Worm (Caenorhabditis elegans): ENCODE measurements around the gene sta-2.

Gene sta-2

DNA sequence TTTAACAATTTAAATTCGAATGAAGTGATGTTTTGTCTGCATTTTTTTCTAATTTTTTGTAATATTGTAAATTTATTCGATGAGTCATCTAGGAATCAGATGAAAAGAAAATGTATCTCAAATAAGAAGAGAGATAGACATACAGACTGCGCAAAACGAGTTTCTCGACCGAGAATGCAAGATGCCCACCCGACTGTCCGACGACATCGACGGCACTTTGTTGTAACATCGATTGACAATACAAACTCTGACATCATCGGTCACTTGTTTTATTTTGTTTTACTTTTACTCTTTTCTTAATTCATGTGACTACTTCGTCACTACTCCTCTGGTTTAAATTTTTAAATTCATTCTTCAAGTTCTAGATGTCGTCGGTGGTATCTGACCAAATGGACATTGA lies at the start of gene sta-2:
Gene sta-2, plus strand, starts transcription at position 349 of the 400 bp plus-strand sequence.
- no peak for TF ChIP-seq unc-62 (GFP tag; optimal IDR thresholded peaks at IDR 0.05)

DNA sequence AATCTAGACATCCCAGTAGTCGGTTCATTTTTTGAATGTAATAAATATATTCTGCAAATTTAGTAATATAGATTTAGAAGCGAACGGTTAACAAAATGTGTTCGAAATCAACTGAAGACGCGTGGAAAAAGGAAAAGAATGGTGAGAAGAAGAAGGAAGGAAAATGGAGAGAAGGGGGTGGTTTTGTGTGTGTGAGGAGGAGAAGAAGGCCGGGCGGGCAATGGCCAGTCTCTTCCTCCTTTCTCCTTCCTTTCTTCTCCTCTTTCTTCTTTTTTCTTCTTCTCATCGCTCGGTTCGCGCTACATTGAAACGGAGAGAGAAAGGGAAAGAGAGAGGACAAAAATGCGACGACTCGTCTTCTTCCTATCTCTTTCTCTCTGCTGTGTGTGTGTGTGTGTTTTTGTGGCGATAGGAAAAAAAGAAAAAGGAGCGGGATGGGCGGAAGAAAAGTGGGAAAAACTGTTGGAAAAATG lies 48.9 kb upstream of the sta-2 start, which contains the start of gene ztf-9:
Gene ztf-9, minus strand, starts transcription at position 51 of the 473 bp plus-strand sequence.
- no peak for TF ChIP-seq unc-62 (GFP tag; optimal IDR thresholded peaks at IDR 0.05)

DNA sequence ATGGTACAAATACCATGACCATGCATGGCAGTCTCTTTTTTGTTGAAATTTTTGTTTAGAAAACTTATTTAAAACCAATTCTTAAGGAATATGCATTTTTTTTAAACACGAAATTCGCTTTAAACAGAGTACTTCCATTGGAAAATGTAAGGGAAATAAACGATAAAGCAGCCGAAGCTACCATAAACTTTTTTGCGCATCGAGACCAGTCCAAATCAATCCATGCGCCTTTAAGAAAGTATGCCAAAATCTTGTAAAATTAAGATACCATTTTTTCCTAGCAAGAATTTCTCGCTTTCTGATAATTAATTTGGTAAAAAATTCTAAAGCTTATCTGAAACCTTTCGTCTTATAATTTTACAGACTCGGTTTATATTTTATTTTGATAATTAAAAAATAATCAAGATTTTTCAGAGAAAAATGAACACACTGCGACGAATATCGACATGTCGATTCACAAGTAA lies 48.3 kb upstream of the sta-2 start, which contains the start of gene ZK287.7:
Gene ZK287.7, plus strand, starts transcription at position 414 of the 464 bp plus-strand sequence.
- TF ChIP-seq unc-62 (GFP tag; optimal IDR thresholded peaks at IDR 0.05), result no peak

- no peak for TF ChIP-seq unc-62 (GFP tag; optimal IDR thresholded peaks at IDR 0.05)
These were observed 44.3 kb upstream of the sta-2 start, which contains the start of gene her-1 for ce11 chrV:9696715-9697114. Gene her-1, plus strand, starts transcription at chrV:9697015.

- no peak for TF ChIP-seq unc-62 (GFP tag; optimal IDR thresholded peaks at IDR 0.05)
These were observed 41.8 kb upstream of the sta-2 start for ce11 chrV:9699216-9699615.

DNA sequence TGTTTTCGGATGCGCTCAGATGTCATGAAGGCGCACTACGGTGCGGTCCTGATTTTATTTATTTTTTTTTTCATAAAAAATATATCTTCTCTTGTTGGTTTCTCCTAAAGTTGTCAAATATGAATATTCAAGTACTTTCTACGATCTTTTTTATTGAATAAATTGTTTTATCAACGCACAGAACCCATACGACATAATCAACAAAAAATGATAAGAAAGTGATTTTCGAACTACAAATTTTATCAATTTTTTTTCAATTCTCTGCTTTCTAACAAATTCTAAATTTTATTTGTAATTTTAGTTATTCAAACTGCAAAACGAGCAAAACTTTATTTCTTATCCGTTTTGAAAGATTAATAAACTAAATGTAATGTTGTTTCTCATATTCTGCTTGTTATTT lies 39.1 kb upstream of the sta-2 start:
- no peak for TF ChIP-seq unc-62 (GFP tag; optimal IDR thresholded peaks at IDR 0.05)

DNA sequence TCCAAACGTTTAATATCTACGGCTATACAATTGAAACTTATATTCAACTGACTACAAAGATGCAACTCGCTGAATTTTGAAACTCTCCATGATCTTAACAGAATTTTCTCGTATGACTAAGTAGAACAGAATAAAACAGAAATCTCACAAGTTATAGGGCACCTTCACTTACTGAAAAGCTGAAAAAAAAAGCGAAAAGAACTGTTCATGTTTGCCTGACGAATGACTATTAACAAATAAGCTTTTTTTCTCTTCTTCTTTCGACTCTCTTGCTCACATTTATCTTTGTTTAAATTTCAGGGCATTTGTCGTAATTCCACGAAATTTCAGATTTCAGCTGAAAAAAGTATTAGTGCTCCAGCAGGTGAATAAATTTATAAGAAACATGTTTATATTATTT lies 38.3 kb upstream of the sta-2 start, which contains the start of gene xbx-6:
Gene xbx-6, plus strand, starts transcription at position 301 of the 400 bp plus-strand sequence.
- no peak for TF ChIP-seq unc-62 (GFP tag; optimal IDR thresholded peaks at IDR 0.05)

ce11 chrV:9703549-9703948 lies 37.5 kb upstream of the sta-2 start:
- no peak for TF ChIP-seq unc-62 (GFP tag; optimal IDR thresholded peaks at IDR 0.05)

- no peak for TF ChIP-seq unc-62 (GFP tag; optimal IDR thresholded peaks at IDR 0.05)
These were observed 36.6 kb upstream of the sta-2 start for ce11 chrV:9704399-9704798.

DNA sequence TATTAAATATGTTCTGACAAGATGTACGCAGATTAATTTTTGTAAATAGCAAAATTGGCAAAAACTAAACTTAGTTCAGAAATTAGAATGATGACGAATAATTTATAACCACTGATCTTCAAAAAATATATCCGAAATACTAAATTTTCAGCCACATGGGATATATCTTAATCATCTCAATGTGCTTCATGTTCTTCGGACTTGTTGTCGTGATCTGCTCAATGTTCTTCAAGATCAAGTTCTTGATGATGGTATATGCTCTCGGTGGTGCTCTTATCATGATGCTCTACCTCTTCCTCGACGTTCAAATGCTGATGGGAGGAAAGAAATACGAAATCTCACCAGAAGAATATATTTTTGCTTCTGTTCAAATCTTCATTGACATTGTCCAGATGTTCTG lies 34.4 kb upstream of the sta-2 start:
- TF ChIP-seq unc-62 (GFP tag; optimal IDR thresholded peaks at IDR 0.05), result no peak

DNA sequence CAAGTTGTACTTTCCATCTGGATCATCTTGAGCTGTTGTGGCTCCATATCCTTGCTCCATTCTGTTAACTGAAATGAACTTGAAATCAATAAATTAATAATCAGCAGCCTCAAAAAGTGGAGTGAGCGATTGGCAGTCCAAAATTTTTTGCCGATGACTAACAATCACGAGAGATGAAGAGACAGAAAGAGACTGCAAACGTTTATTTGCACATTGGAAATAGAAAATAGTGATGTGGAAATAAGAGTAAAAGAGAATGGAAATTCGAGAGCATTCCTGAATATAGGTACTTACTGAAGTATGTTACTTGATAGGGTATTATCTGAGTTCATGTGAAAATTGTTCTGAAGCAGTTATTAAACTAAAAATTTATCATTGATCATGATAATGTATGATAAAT lies 31.3 kb upstream of the sta-2 start, which contains the start of gene tag-120:
Gene tag-120, minus strand, starts transcription at position 68 of the 400 bp plus-strand sequence.
- no peak for TF ChIP-seq unc-62 (GFP tag; optimal IDR thresholded peaks at IDR 0.05)

- no peak for TF ChIP-seq unc-62 (GFP tag; optimal IDR thresholded peaks at IDR 0.05)
These were observed 29.8 kb upstream of the sta-2 start for ce11 chrV:9711174-9711573.

ce11 chrV:9712418-9713173 lies 28.4 kb upstream of the sta-2 start:
- TF ChIP-seq unc-62 (GFP tag; optimal IDR thresholded peaks at IDR 0.05), result no peak

DNA sequence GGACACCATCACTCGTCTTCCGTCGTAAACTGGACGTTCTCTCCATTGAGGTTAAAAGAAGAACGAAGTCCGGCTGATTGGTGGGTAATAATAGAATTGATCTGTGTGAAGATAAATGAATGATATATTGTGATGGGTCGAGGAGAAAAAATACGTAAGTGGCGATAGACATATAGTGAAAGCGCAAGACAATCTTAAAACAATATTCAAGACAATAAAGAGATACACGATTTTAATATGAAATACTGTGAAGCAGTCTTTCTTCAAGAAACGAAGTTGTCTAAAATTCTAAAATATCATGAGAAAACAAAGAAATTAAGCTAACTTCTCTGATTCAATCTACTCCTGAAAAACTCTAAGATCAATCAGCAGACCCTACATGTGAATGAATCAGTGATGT lies 27.5 kb upstream of the sta-2 start, which contains the start of gene F40F9.10:
Gene F40F9.10, minus strand, starts transcription at position 101 of the 400 bp plus-strand sequence.
- no peak for TF ChIP-seq unc-62 (GFP tag; optimal IDR thresholded peaks at IDR 0.05)

ce11 chrV:9714909-9715308 lies 26.1 kb upstream of the sta-2 start, which contains the start of gene F40F9.3:
Gene F40F9.3, plus strand, starts transcription at chrV:9715209.
- no peak for TF ChIP-seq unc-62 (GFP tag; optimal IDR thresholded peaks at IDR 0.05)

ce11 chrV:9716397-9716796 lies 24.6 kb upstream of the sta-2 start, which contains the start of gene str-188:
Gene str-188, plus strand, starts transcription at chrV:9716697.
- TF ChIP-seq unc-62 (GFP tag; optimal IDR thresholded peaks at IDR 0.05), result no peak
